Worm (Caenorhabditis elegans) whole organism, late embryonic: Measurements from ENCODE around the gene frpr-3.

ENCODE experiments used
- C08G9.2 ChIP-seq: sonication (generic microtip); optimal IDR thresholded peaks from 2 replicates; lab custom pipeline; 2016; ENCODE audit warnings: mild to moderate bottlenecking, missing genetic modification characterization, moderate library complexity, missing compliant biosample characterization
- C38D4.7 ChIP-seq: fragments of 200-800 bp; sonication (Bioruptor generic); optimal IDR thresholded peaks from 2 replicates; lab custom pipeline; 2018; ENCODE audit warnings: mild to moderate bottlenecking, missing genetic modification characterization, moderate library complexity, missing compliant biosample characterization
- K09A11.1 ChIP-seq: sonication (generic microtip); optimal IDR thresholded peaks from 2 replicates; lab custom pipeline; 2017; ENCODE audit warnings: antibody characterized with exemption, mild to moderate bottlenecking, missing genetic modification characterization, missing compliant biosample characterization; ENCODE audit not compliant: insufficient read depth
- T23F11.4 ChIP-seq: fragments of 200-800 bp; sonication (Bioruptor generic); optimal IDR thresholded peaks from 2 replicates; lab custom pipeline; 2018; ENCODE audit warnings: mild to moderate bottlenecking, missing genetic modification characterization, missing compliant biosample characterization
- Y22D7AL.16 ChIP-seq: sonication (generic microtip); optimal IDR thresholded peaks from 2 replicates; lab custom pipeline; 2016; ENCODE audit warnings: missing genetic modification characterization, missing compliant biosample characterization
- ahr-1 ChIP-seq: sonication (generic microtip); optimal IDR thresholded peaks from 2 replicates; lab custom pipeline; 2016; ENCODE audit warnings: missing genetic modification characterization, missing compliant biosample characterization
- ceh-14 ChIP-seq: sonication (generic microtip); optimal IDR thresholded peaks from 2 replicates; lab custom pipeline; 2016; ENCODE audit warnings: missing genotype, missing genetic modification characterization, missing compliant biosample characterization
- ceh-18 ChIP-seq: sonication (generic microtip); optimal IDR thresholded peaks from 2 replicates; lab custom pipeline; 2016; ENCODE audit warnings: missing genetic modification characterization, missing compliant biosample characterization
- ceh-19 ChIP-seq: fragments of 200-800 bp; sonication (Bioruptor generic); optimal IDR thresholded peaks from 2 replicates; lab custom pipeline; 2018; ENCODE audit warnings: mild to moderate bottlenecking, missing genetic modification characterization, missing compliant biosample characterization
- ceh-24 ChIP-seq: sonication (generic microtip); optimal IDR thresholded peaks from 2 replicates; lab custom pipeline; 2016; ENCODE audit warnings: mild to moderate bottlenecking, missing genetic modification characterization, missing compliant biosample characterization
- ceh-30 ChIP-seq: fragments of 150-350 bp; optimal IDR thresholded peaks from 2 replicates; lab custom pipeline; 2014; ENCODE audit warnings: missing biosample characterization, missing genetic modification characterization
- ceh-31 ChIP-seq: sonication (generic microtip); optimal IDR thresholded peaks from 2 replicates; lab custom pipeline; 2016; ENCODE audit warnings: missing genetic modification characterization, missing compliant biosample characterization
- ceh-34 ChIP-seq: sonication (generic microtip); optimal IDR thresholded peaks from 2 replicates; lab custom pipeline; 2016; ENCODE audit warnings: mild to moderate bottlenecking, missing genetic modification characterization, missing compliant biosample characterization
- ceh-48 ChIP-seq: sonication (generic microtip); optimal IDR thresholded peaks from 2 replicates; lab custom pipeline; 2016; ENCODE audit warnings: missing genetic modification characterization, inconsistent platforms, missing compliant biosample characterization
- elt-2 ChIP-seq: sonication (generic microtip); optimal IDR thresholded peaks from 2 replicates; lab custom pipeline; 2016; ENCODE audit warnings: missing genetic modification reagents, missing genetic modification characterization, missing compliant biosample characterization
- ets-4 ChIP-seq: sonication (generic microtip); optimal IDR thresholded peaks from 2 replicates; lab custom pipeline; 2016; ENCODE audit warnings: missing genetic modification characterization, missing compliant biosample characterization
- eyg-1 ChIP-seq: sonication (generic microtip); optimal IDR thresholded peaks from 2 replicates; lab custom pipeline; 2016; ENCODE audit warnings: missing genotype, missing genetic modification characterization, missing compliant biosample characterization
- fax-1 ChIP-seq: sonication (generic microtip); optimal IDR thresholded peaks from 2 replicates; lab custom pipeline; 2016; ENCODE audit warnings: missing genotype, missing genetic modification characterization, missing compliant biosample characterization
- fkh-10 ChIP-seq: fragments of 150-350 bp; optimal IDR thresholded peaks from 2 replicates; lab custom pipeline; 2014; ENCODE audit warnings: missing biosample characterization, missing genetic modification reagents, missing genetic modification characterization
- fkh-6 ChIP-seq: sonication (generic microtip); optimal IDR thresholded peaks from 2 replicates; lab custom pipeline; 2016; ENCODE audit warnings: missing genetic modification characterization, missing compliant biosample characterization
- gmeb-2 ChIP-seq: sonication (generic microtip); optimal IDR thresholded peaks from 2 replicates; lab custom pipeline; 2016; ENCODE audit warnings: missing genetic modification characterization, inconsistent platforms, missing compliant biosample characterization
- hlh-15 ChIP-seq: sonication (generic microtip); optimal IDR thresholded peaks from 2 replicates; lab custom pipeline; 2016; ENCODE audit warnings: missing genetic modification characterization, missing compliant biosample characterization
- hlh-30 ChIP-seq: sonication (generic microtip); optimal IDR thresholded peaks from 2 replicates; lab custom pipeline; 2017; ENCODE audit warnings: antibody characterized with exemption, missing genetic modification characterization, missing compliant biosample characterization; ENCODE audit not compliant: insufficient read depth
- hlh-6 ChIP-seq: sonication (generic microtip); optimal IDR thresholded peaks from 2 replicates; lab custom pipeline; 2016; ENCODE audit warnings: missing genotype, missing genetic modification characterization, missing compliant biosample characterization
- lim-6 ChIP-seq: sonication (generic microtip); optimal IDR thresholded peaks from 2 replicates; lab custom pipeline; 2016; ENCODE audit warnings: missing genetic modification characterization, missing compliant biosample characterization
- lin-11 ChIP-seq: fragments of 200-800 bp; sonication (Bioruptor generic); optimal IDR thresholded peaks from 2 replicates; lab custom pipeline; 2018; ENCODE audit warnings: mild to moderate bottlenecking, missing genetic modification characterization, missing compliant biosample characterization
- madf-2 ChIP-seq: sonication (generic microtip); optimal IDR thresholded peaks from 2 replicates; lab custom pipeline; 2017; ENCODE audit warnings: missing genetic modification characterization, missing compliant biosample characterization
- nfya-1 ChIP-seq: sonication (generic microtip); optimal IDR thresholded peaks from 2 replicates; lab custom pipeline; 2017; ENCODE audit warnings: missing genetic modification characterization, mild to moderate bottlenecking, missing compliant biosample characterization, antibody characterized with exemption, moderate library complexity
- npax-4 ChIP-seq: sonication (generic microtip); optimal IDR thresholded peaks from 2 replicates; lab custom pipeline; 2016; ENCODE audit warnings: missing genetic modification characterization, missing compliant biosample characterization
- pag-3 ChIP-seq: sonication (generic microtip); optimal IDR thresholded peaks from 2 replicates; lab custom pipeline; 2016; ENCODE audit warnings: missing compliant biosample characterization, missing genetic modification characterization, borderline replicate concordance
- pat-9 ChIP-seq: fragments of 200-800 bp; sonication (Bioruptor generic); optimal IDR thresholded peaks from 2 replicates; lab custom pipeline; 2018; ENCODE audit warnings: mild to moderate bottlenecking, missing genetic modification characterization, moderate library complexity, missing compliant biosample characterization
- pax-1 ChIP-seq: fragments of 150-350 bp; optimal IDR thresholded peaks from 2 replicates; lab custom pipeline; 2014; ENCODE audit warnings: missing biosample characterization, missing genetic modification characterization
- pha-4 ChIP-seq: fragments of 150-350 bp; optimal IDR thresholded peaks from 2 replicates; lab custom pipeline; 2018; ENCODE audit warnings: missing biosample characterization, missing genetic modification reagents, missing genetic modification characterization
- ref-2 ChIP-seq: sonication (generic microtip); optimal IDR thresholded peaks from 2 replicates; lab custom pipeline; 2016; ENCODE audit warnings: missing genetic modification characterization, missing compliant biosample characterization
- tbx-2 ChIP-seq: sonication (generic microtip); optimal IDR thresholded peaks from 2 replicates; lab custom pipeline; 2016; ENCODE audit warnings: missing genetic modification characterization, missing compliant biosample characterization
- tbx-7 ChIP-seq: sonication (generic microtip); optimal IDR thresholded peaks from 2 replicates; lab custom pipeline; 2016; ENCODE audit warnings: missing genotype, missing genetic modification characterization, missing compliant biosample characterization
- ttx-3 ChIP-seq: sonication (generic microtip); optimal IDR thresholded peaks from 2 replicates; lab custom pipeline; 2016; ENCODE audit warnings: missing genetic modification reagents, missing genetic modification characterization, missing compliant biosample characterization
- unc-3 ChIP-seq, 2 experiments: fragments of 200-800 bp in 1 of 2; sonication (Bioruptor generic) in 1 of 2; sonication (generic microtip) in 1 of 2; conservative IDR thresholded peaks in 1 of 2; optimal IDR thresholded peaks in 1 of 2; 2 replicates each; pipeline versions ENCODE4 v1.3.6 to Lab custom; 2016 to 2022; ENCODE audit warnings: missing compliant biosample characterization in 2 of 2, missing genetic modification characterization in 2 of 2, missing genetic modification reagents in 1 of 2
- unc-55 ChIP-seq: sonication (generic microtip); optimal IDR thresholded peaks from 2 replicates; lab custom pipeline; 2017; ENCODE audit warnings: missing biosample characterization, missing genetic modification reagents, missing genetic modification characterization
- zip-5 ChIP-seq: sonication (generic microtip); optimal IDR thresholded peaks from 2 replicates; lab custom pipeline; 2016; ENCODE audit warnings: missing genetic modification characterization, missing compliant biosample characterization
- ztf-16 ChIP-seq: sonication (generic microtip); optimal IDR thresholded peaks from 2 replicates; lab custom pipeline; 2017; ENCODE audit warnings: missing genetic modification characterization, missing compliant biosample characterization

Gene frpr-3

ce11 chrV:7785117-7785516 lies 14.1 kb downstream of the frpr-3 start, which contains the start of gene C26F1.1:
Gene C26F1.1, plus strand, starts transcription at chrV:7785417.
- TF ChIP-seq pat-9 (tag; lab: Kevin White, UChicago), result no peak
- TF ChIP-seq lim-6 (tag; lab: Kevin White, UChicago), result no peak
- no peak for TF ChIP-seq pha-4 (tag; lab: Kevin White, UChicago)
- TF ChIP-seq C08G9.2 (tag; lab: Kevin White, UChicago), result no peak
- no peak for TF ChIP-seq zip-5
- TF ChIP-seq ztf-16, result no peak
- TF ChIP-seq T23F11.4 (GFP tag; lab: Kevin White, UChicago), result no peak
- no peak for TF ChIP-seq hlh-15 (tag; lab: Kevin White, UChicago)
- TF ChIP-seq ceh-31 (tag; lab: Kevin White, UChicago), result no peak
- TF ChIP-seq pax-1, result no peak
- no peak for TF ChIP-seq Y22D7AL.16 (tag; lab: Kevin White, UChicago)
- no peak for TF ChIP-seq hlh-30 (tag; lab: Kevin White, UChicago)
- no peak for TF ChIP-seq fkh-10 (GFP tag; lab: Kevin White, UChicago)
- TF ChIP-seq ceh-24 (tag; lab: Kevin White, UChicago), result no peak
- TF ChIP-seq ttx-3 (tag; lab: Kevin White, UChicago), result no peak
- no peak for TF ChIP-seq K09A11.1
- no peak for TF ChIP-seq npax-4 (tag; lab: Kevin White, UChicago)

- TF ChIP-seq fkh-6 (tag; lab: Kevin White, UChicago) (no peak), fax-1 (no peak), ceh-18 (no peak), tbx-7 (tag; lab: Kevin White, UChicago) (no peak), ceh-30 (tag; lab: Kevin White, UChicago) (no peak), pha-4 (tag; lab: Kevin White, UChicago) (no peak), ref-2 (tag; lab: Kevin White, UChicago) (no peak), ceh-19 (GFP tag; lab: Kevin White, UChicago) (no peak), ttx-3 (tag; lab: Kevin White, UChicago) (no peak), ceh-14 (no peak), hlh-6 (tag; lab: Kevin White, UChicago) (no peak), unc-3 (GFP tag; conservative IDR thresholded peaks at IDR 0.05; lab: Robert Waterston, UW) (no peak), unc-3 (tag; optimal IDR thresholded peaks at IDR 0.05; lab: Kevin White, UChicago) (no peak), elt-2 (no peak), pag-3 (no peak), Y22D7AL.16 (tag; lab: Kevin White, UChicago) (no peak), ahr-1 (tag; lab: Kevin White, UChicago) (no peak), madf-2 (tag; lab: Kevin White, UChicago) (no peak), eyg-1 (tag; lab: Kevin White, UChicago) (no peak), nfya-1 (tag; lab: Kevin White, UChicago) (no peak)
Observed at ce11 chrV:7785885-7786284, 14.8 kb downstream of the frpr-3 start.

- peak; percentile 92 for TF ChIP-seq elt-2
- TF ChIP-seq zip-5, result no peak
- no peak for TF ChIP-seq ceh-34 (tag; lab: Kevin White, UChicago)
Observed at ce11 chrV:7786639-7787038, 15.6 kb downstream of the frpr-3 start.

- TF ChIP-seq fkh-6 (tag; lab: Kevin White, UChicago) (no peak), unc-55 (GFP tag; lab: Kevin White, UChicago) (no peak), ceh-48 (tag; lab: Kevin White, UChicago) (no peak), ets-4 (tag; lab: Kevin White, UChicago) (no peak), C38D4.7 (GFP tag; lab: Kevin White, UChicago) (no peak), ceh-19 (GFP tag; lab: Kevin White, UChicago) (no peak), lin-11 (tag; lab: Kevin White, UChicago) (no peak), tbx-2 (tag; lab: Kevin White, UChicago) (no peak), pat-9 (tag; lab: Kevin White, UChicago) (no peak), gmeb-2 (no peak)
Observed at ce11 chrV:7793067-7793466, 22.0 kb downstream of the frpr-3 start, which contains the start of gene flp-21. Gene flp-21, plus strand, starts transcription at chrV:7793367.
